Worm (Caenorhabditis elegans): Measurements from ENCODE around the gene ZK593.2.

DNA sequence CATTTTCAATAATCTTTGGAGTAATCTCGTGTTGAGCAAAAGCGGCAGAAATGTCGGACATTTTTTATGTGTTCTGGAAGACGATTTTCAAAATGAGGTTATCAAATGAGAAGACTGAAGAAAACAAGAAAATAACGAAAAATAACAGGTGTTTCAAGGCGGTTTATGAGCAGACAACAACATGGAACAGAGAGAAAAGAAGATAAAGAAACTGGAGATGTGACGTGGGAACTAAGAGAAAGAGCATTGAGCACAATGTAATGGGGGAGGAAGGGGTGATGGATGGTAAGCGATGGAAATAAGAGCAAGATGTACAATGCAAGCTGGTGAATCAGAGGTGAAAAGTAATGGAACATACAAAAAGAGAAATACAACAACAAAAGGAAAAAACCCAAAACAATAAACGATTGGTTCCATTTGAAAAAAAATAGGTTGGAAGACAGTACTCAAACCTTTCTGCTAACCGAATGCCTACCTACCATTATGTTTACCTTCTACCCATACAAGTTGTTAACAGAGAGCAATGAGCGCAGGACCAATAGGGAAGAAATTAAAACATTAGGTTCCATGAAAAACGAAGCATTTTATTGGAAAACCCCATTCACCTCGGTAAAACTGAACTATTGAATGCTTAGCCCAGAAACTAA is 44.5 kb downstream of the ZK593.2 start, which contains the start of gene Y69E1A.5:
- no peak for TF ChIP-seq flt-1 (GFP tag; IDR thresholded peaks at IDR 0.05)
- TF ChIP-seq klf-2 (GFP tag; conservative IDR thresholded peaks at IDR 0.05) = no peak
- no peak for TF ChIP-seq tab-1 (GFP tag; IDR thresholded peaks at IDR 0.05)
- TF ChIP-seq T22C8.4 (GFP tag; IDR thresholded peaks at IDR 0.05) = no peak

All from whole organism, midembryonic.